Fruit fly (Drosophila melanogaster) whole organism, embryonic: ENCODE measurements around the gene Gdi.

Source experiments
- Bteb2 ChIP-seq: fragments of 200-800 bp; sonication (Bioruptor generic); optimal IDR thresholded peaks from 2 replicates; lab custom pipeline; 2016; ENCODE audit warnings: missing biosample characterization, missing genetic modification characterization
- CG10267 ChIP-seq: fragments of 200-800 bp; sonication (Bioruptor generic); optimal IDR thresholded peaks from 2 replicates; lab custom pipeline; 2018; ENCODE audit warnings: missing biosample characterization, mild to moderate bottlenecking, missing genetic modification characterization, moderate library complexity
- CG10959 ChIP-seq: fragments of 200-800 bp; sonication (Bioruptor generic); IDR thresholded peaks from 2 replicates; pipeline ENCODE4 v1.3.6; 2022; ENCODE audit warnings: missing biosample characterization, missing genetic modification characterization
- CG11695 ChIP-seq: fragments of 200-800 bp; sonication (Bioruptor generic); IDR thresholded peaks from 3 replicates; pipeline ENCODE4 v1.3.6; 2022; ENCODE audit warnings: missing biosample characterization, missing genetic modification characterization
- CG12219 ChIP-seq: fragments of 200-800 bp; sonication (Bioruptor generic); optimal IDR thresholded peaks from 3 replicates; lab custom pipeline; 2018; ENCODE audit warnings: missing biosample characterization, mild to moderate bottlenecking, missing genetic modification characterization
- CG12942 ChIP-seq: fragments of 200-800 bp; sonication (Bioruptor generic); optimal IDR thresholded peaks from 3 replicates; lab custom pipeline; 2016; ENCODE audit warnings: missing biosample characterization, missing genetic modification characterization
- CG13624 ChIP-seq: fragments of 200-800 bp; sonication (Bioruptor generic); optimal IDR thresholded peaks from 2 replicates; lab custom pipeline; 2016; ENCODE audit warnings: missing biosample characterization, missing genetic modification characterization
- CG17359 ChIP-seq: fragments of 200-800 bp; sonication (Bioruptor generic); optimal IDR thresholded peaks from 3 replicates; lab custom pipeline; 2018; ENCODE audit warnings: missing biosample characterization, mild to moderate bottlenecking, missing genetic modification characterization, moderate library complexity
- CG18764 ChIP-seq: fragments of 200-800 bp; sonication (Bioruptor generic); optimal IDR thresholded peaks from 3 replicates; lab custom pipeline; 2016; ENCODE audit warnings: missing biosample characterization, missing genetic modification characterization
- CG31388 ChIP-seq: fragments of 200-800 bp; sonication (Bioruptor generic); optimal IDR thresholded peaks from 2 replicates; lab custom pipeline; 2016; ENCODE audit warnings: missing biosample characterization, missing genetic modification characterization
- CG3163 ChIP-seq: fragments of 200-800 bp; sonication (Bioruptor generic); optimal IDR thresholded peaks from 3 replicates; lab custom pipeline; 2016; ENCODE audit warnings: missing biosample characterization, missing genetic modification characterization
- CG32532 ChIP-seq: fragments of 200-800 bp; sonication (Bioruptor generic); IDR thresholded peaks from 2 replicates; pipeline ENCODE4 v1.3.6; 2022; ENCODE audit warnings: missing biosample characterization, missing genetic modification characterization
- CG3281 ChIP-seq: fragments of 200-800 bp; sonication (Bioruptor generic); optimal IDR thresholded peaks from 3 replicates; lab custom pipeline; 2017; ENCODE audit warnings: missing biosample characterization, mild to moderate bottlenecking, missing genetic modification characterization
- CG34422 ChIP-seq: fragments of 200-800 bp; sonication (Bioruptor generic); IDR thresholded peaks from 3 replicates; pipeline ENCODE4 v1.3.6; 2022; ENCODE audit warnings: missing biosample characterization, missing genetic modification characterization
- CG4730 ChIP-seq: fragments of 200-800 bp; sonication (Bioruptor generic); IDR thresholded peaks from 2 replicates; pipeline ENCODE4 v1.3.6; 2022; ENCODE audit warnings: missing biosample characterization, missing genetic modification characterization
- CG4820 ChIP-seq: fragments of 200-800 bp; sonication (Bioruptor generic); optimal IDR thresholded peaks from 3 replicates; lab custom pipeline; 2016; ENCODE audit warnings: missing biosample characterization, missing genetic modification characterization
- CG5180 ChIP-seq: fragments of 200-800 bp; sonication (Bioruptor generic); optimal IDR thresholded peaks from 3 replicates; lab custom pipeline; 2017; ENCODE audit warnings: missing biosample characterization, missing genetic modification characterization, mild to moderate bottlenecking, moderate library complexity, missing genetic modification reagents
- CG6765 ChIP-seq: fragments of 200-800 bp; sonication (Bioruptor generic); optimal IDR thresholded peaks from 3 replicates; lab custom pipeline; 2017; ENCODE audit warnings: missing biosample characterization, mild to moderate bottlenecking, missing genetic modification characterization
- CG6791 ChIP-seq: fragments of 200-800 bp; sonication (Bioruptor generic); IDR thresholded peaks from 3 replicates; pipeline ENCODE4 v1.3.6; 2022; ENCODE audit warnings: missing biosample characterization, missing genetic modification characterization; ENCODE audit not compliant: partially characterized antibody
- CG7963 ChIP-seq: fragments of 200-800 bp; sonication (Bioruptor generic); IDR thresholded peaks from 3 replicates; pipeline ENCODE4 v1.3.6; 2022; ENCODE audit warnings: missing biosample characterization, missing genetic modification characterization; ENCODE audit not compliant: partially characterized antibody
- Eip74EF ChIP-seq, 2 experiments: fragments of 200-800 bp in 1 of 2; fragments of >200 bp in 1 of 2; sonication (Bioruptor generic) in 1 of 2; optimal IDR thresholded peaks; 2 replicates each; lab custom pipeline; 2017 to 2019; ENCODE audit warnings: missing biosample characterization in 2 of 2, missing genetic modification characterization in 2 of 2, mild to moderate bottlenecking in 1 of 2, moderate library complexity in 1 of 2
- GATAe ChIP-seq: fragments of 200-800 bp; sonication (Bioruptor generic); conservative IDR thresholded peaks from 2 replicates; pipeline ENCODE4 v1.3.6; 2022; ENCODE audit warnings: missing biosample characterization, missing genetic modification characterization
- MBD-R2 ChIP-seq: fragments of 200-800 bp; sonication (Bioruptor generic); IDR thresholded peaks from 2 replicates; pipeline ENCODE4 v1.3.6; 2022; ENCODE audit warnings: missing biosample characterization, missing genetic modification characterization
- Max ChIP-seq: fragments of 200-800 bp; sonication (Bioruptor generic); optimal IDR thresholded peaks from 2 replicates; lab custom pipeline; 2016; ENCODE audit warnings: missing biosample characterization, mild to moderate bottlenecking, missing genetic modification characterization
- Meics ChIP-seq: fragments of 200-800 bp; sonication (Bioruptor generic); optimal IDR thresholded peaks from 2 replicates; lab custom pipeline; 2017; ENCODE audit warnings: missing biosample characterization, mild to moderate bottlenecking, missing genetic modification characterization
- Mes4 ChIP-seq: fragments of 200-800 bp; sonication (Bioruptor generic); optimal IDR thresholded peaks from 2 replicates; lab custom pipeline; 2016; ENCODE audit warnings: missing biosample characterization, missing genetic modification characterization
- NC2α ChIP-seq: fragments of 200-800 bp; sonication (Bioruptor generic); optimal IDR thresholded peaks from 2 replicates; lab custom pipeline; 2016; ENCODE audit warnings: missing biosample characterization, missing genetic modification characterization
- Taf1 ChIP-seq: fragments of 200-800 bp; sonication (Bioruptor generic); IDR thresholded peaks from 2 replicates; pipeline ENCODE4 v1.3.6; 2022; ENCODE audit warnings: missing biosample characterization, missing genetic modification characterization
- Tbp ChIP-seq: fragments of >200 bp; optimal IDR thresholded peaks from 2 replicates; lab custom pipeline; 2018; ENCODE audit warnings: missing biosample characterization, missing genetic modification characterization
- bigmax ChIP-seq: fragments of 200-800 bp; sonication (Bioruptor generic); optimal IDR thresholded peaks from 2 replicates; lab custom pipeline; 2018; ENCODE audit warnings: missing biosample characterization, mild to moderate bottlenecking, missing genetic modification characterization
- br ChIP-seq: fragments of >200 bp; optimal IDR thresholded peaks from 2 replicates; lab custom pipeline; 2017
- danr ChIP-seq: fragments of 200-800 bp; sonication (Bioruptor generic); IDR thresholded peaks from 2 replicates; pipeline ENCODE4 v1.3.6; 2022; ENCODE audit warnings: missing biosample characterization, missing genetic modification characterization
- dmrt11E ChIP-seq: fragments of 200-800 bp; sonication (Bioruptor generic); optimal IDR thresholded peaks from 3 replicates; lab custom pipeline; 2018; ENCODE audit warnings: missing biosample characterization, mild to moderate bottlenecking, missing genetic modification characterization, moderate library complexity
- ftz-f1 ChIP-seq: fragments of 200-800 bp; sonication (Bioruptor generic); optimal IDR thresholded peaks from 2 replicates; lab custom pipeline; 2016; ENCODE audit warnings: missing biosample characterization, missing genetic modification characterization
- h ChIP-seq: fragments of >200 bp; optimal IDR thresholded peaks from 2 replicates; lab custom pipeline; 2017
- jumu ChIP-seq: fragments of 200-800 bp; sonication (Bioruptor generic); optimal IDR thresholded peaks from 3 replicates; lab custom pipeline; 2016; ENCODE audit warnings: missing biosample characterization, missing genetic modification characterization
- mld ChIP-seq: fragments of 200-800 bp; sonication (Bioruptor generic); IDR thresholded peaks from 3 replicates; pipeline ENCODE4 v1.3.6; 2022; ENCODE audit warnings: missing biosample characterization, missing genetic modification characterization; ENCODE audit not compliant: partially characterized antibody
- odd ChIP-seq: fragments of 200-800 bp; sonication (Bioruptor generic); optimal IDR thresholded peaks from 2 replicates; lab custom pipeline; 2017; ENCODE audit warnings: missing biosample characterization, mild to moderate bottlenecking, missing genetic modification characterization
- org-1 ChIP-seq: fragments of 200-800 bp; sonication (Bioruptor generic); optimal IDR thresholded peaks from 2 replicates; lab custom pipeline; 2017; ENCODE audit warnings: missing biosample characterization, missing genetic modification characterization
- psq ChIP-seq: fragments of 200-800 bp; sonication (Bioruptor generic); optimal IDR thresholded peaks from 2 replicates; lab custom pipeline; 2017; ENCODE audit warnings: missing biosample characterization, missing genetic modification characterization
- row ChIP-seq: fragments of 200-800 bp; sonication (Bioruptor generic); IDR thresholded peaks from 3 replicates; pipeline ENCODE4 v1.3.6; 2022; ENCODE audit warnings: missing biosample characterization, missing genetic modification characterization
- run ChIP-seq: fragments of 200-800 bp; sonication (Bioruptor generic); optimal IDR thresholded peaks from 3 replicates; lab custom pipeline; 2018; ENCODE audit warnings: missing biosample characterization, mild to moderate bottlenecking, missing genetic modification characterization
- scrt ChIP-seq: fragments of 200-800 bp; sonication (Bioruptor generic); optimal IDR thresholded peaks from 2 replicates; lab custom pipeline; 2018; ENCODE audit warnings: missing biosample characterization, mild to moderate bottlenecking, missing genetic modification characterization, moderate library complexity
- sens-2 ChIP-seq: fragments of 200-800 bp; sonication (Bioruptor generic); IDR thresholded peaks from 2 replicates; pipeline ENCODE4 v1.3.6; 2022; ENCODE audit warnings: missing biosample characterization, missing genetic modification characterization
- seq ChIP-seq: fragments of 200-800 bp; sonication (Bioruptor generic); IDR thresholded peaks from 2 replicates; pipeline ENCODE4 v1.3.6; 2022; ENCODE audit warnings: missing biosample characterization, missing genetic modification characterization
- slp2 ChIP-seq: fragments of 200-800 bp; sonication (Bioruptor generic); optimal IDR thresholded peaks from 2 replicates; lab custom pipeline; 2016; ENCODE audit warnings: missing biosample characterization, missing genetic modification characterization
- sna ChIP-seq: fragments of 200-800 bp; sonication (Bioruptor generic); IDR thresholded peaks from 2 replicates; pipeline ENCODE4 v1.3.6; 2022; ENCODE audit warnings: missing biosample characterization, missing genetic modification characterization; ENCODE audit not compliant: partially characterized antibody
- tin ChIP-seq: fragments of 200-800 bp; sonication (Bioruptor generic); optimal IDR thresholded peaks from 3 replicates; lab custom pipeline; 2016; ENCODE audit warnings: missing biosample characterization, missing genetic modification characterization
- toy ChIP-seq: fragments of 200-800 bp; sonication (Bioruptor generic); IDR thresholded peaks from 2 replicates; pipeline ENCODE4 v1.3.6; 2022; ENCODE audit warnings: missing biosample characterization, missing genetic modification characterization
- tup ChIP-seq: fragments of 200-800 bp; sonication (Bioruptor generic); optimal IDR thresholded peaks from 2 replicates; lab custom pipeline; 2016; ENCODE audit warnings: missing biosample characterization, mild to moderate bottlenecking, missing genetic modification characterization, moderate library complexity
- zf30C ChIP-seq: fragments of 200-800 bp; sonication (Bioruptor generic); optimal IDR thresholded peaks from 3 replicates; lab custom pipeline; 2018; ENCODE audit warnings: missing biosample characterization, mild to moderate bottlenecking, missing genetic modification characterization

The Gdi gene

DNA sequence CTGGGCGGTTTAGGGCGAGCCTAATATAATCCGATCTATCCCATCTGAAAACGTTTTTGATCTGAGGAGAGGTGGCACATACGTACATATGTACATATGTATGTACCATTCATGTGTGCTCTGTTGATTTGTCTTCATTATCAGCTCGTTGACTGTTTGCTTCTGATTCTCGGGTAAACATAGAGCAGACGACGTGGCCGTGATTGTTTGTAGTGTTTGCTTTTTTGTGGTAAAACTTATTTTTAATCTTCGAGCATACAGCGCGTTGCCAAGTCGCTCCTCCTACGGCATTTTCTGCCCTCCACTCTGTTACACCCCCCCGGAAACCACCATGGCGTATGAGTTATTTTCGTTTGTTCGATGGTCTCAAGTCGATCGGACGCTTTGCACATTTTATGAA, 31.0 kb upstream of the Gdi start (continued):
- TF ChIP-seq CG3281 (GFP tag; lab: Kevin White, UChicago): peak; percentile 87
- TF ChIP-seq scrt (GFP tag; lab: Kevin White, UChicago): peak; percentile 82
- TF ChIP-seq CG6791 (GFP tag; lab: Robert Waterston, UW): no peak
- TF ChIP-seq jumu: peak; percentile 47
- TF ChIP-seq org-1 (GFP tag; lab: Kevin White, UChicago): peak; percentile 89
- TF ChIP-seq Max (GFP tag; lab: Kevin White, UChicago): peak; percentile 73
- 0 out of 2 replicates have a peak, but pooled peaks have one; percentile 31 for TF ChIP-seq Taf1 (GFP tag; lab: Robert Waterston, UW)
- TF ChIP-seq sna: no peak
- TF ChIP-seq CG7963 (GFP tag; lab: Robert Waterston, UW): no peak
- peak; percentile 33 for TF ChIP-seq CG10267
- TF ChIP-seq CG12219 (GFP tag; lab: Kevin White, UChicago): peak; percentile 91
- TF ChIP-seq CG3163 (GFP tag; lab: Kevin White, UChicago): peak; percentile 78
- TF ChIP-seq row: peak; percentile 11; the same call in 1 of the 3 replicates
- TF ChIP-seq CG34422 (GFP tag; lab: Robert Waterston, UW): peak; percentile 49; the same call in 1 of the 3 replicates
- no peak for TF ChIP-seq GATAe (GFP tag; lab: Robert Waterston, UW)
- TF ChIP-seq odd: peak; percentile 96
- peak; percentile 72 for TF ChIP-seq bigmax (GFP tag; lab: Kevin White, UChicago)
- peak; percentile 37 for TF ChIP-seq tin (GFP tag; lab: Kevin White, UChicago)
- 0 out of 2 replicates have a peak, but pooled peaks have one; percentile 42 for TF ChIP-seq CG10959
- peak; percentile 58 for TF ChIP-seq ftz-f1 (GFP tag; lab: Kevin White, UChicago)
- TF ChIP-seq CG5180 (GFP tag; lab: Kevin White, UChicago): peak; percentile 83
- peak; percentile 50; the same call in 1 of the 2 replicates for TF ChIP-seq danr
- peak; percentile 94 for TF ChIP-seq seq (GFP tag; lab: Robert Waterston, UW)
- peak in 1 of 2 experiments; percentile 77 for TF ChIP-seq Eip74EF (GFP tag; optimal IDR thresholded peaks at IDR 0.05; lab: Kevin White, UChicago)
- TF ChIP-seq CG6765: peak; percentile 93
- TF ChIP-seq CG13624: peak; percentile 72
- peak; percentile 35 for TF ChIP-seq zf30C
- TF ChIP-seq CG12942: peak; percentile 89
- TF ChIP-seq toy: peak; percentile 50; the same call in 1 of the 2 replicates
- peak; percentile 90 for TF ChIP-seq Mes4 (GFP tag; lab: Kevin White, UChicago)
- no peak for TF ChIP-seq mld (GFP tag; lab: Robert Waterston, UW)
- peak; percentile 49; the same call in 1 of the 2 replicates for TF ChIP-seq CG4730 (GFP tag; lab: Robert Waterston, UW)
- TF ChIP-seq CG11695 (GFP tag; lab: Robert Waterston, UW): peak; percentile 85
- TF ChIP-seq CG18764 (GFP tag; lab: Kevin White, UChicago): peak; percentile 92
- TF ChIP-seq h (lab: Kevin White, UChicago): no peak
- peak; percentile 71 for TF ChIP-seq slp2 (GFP tag; lab: Kevin White, UChicago)
- no peak for TF ChIP-seq br (lab: Kevin White, UChicago)
- TF ChIP-seq Bteb2 (GFP tag; lab: Kevin White, UChicago): peak; percentile 77
- TF ChIP-seq CG4820 (GFP tag; lab: Kevin White, UChicago): peak; percentile 76
- peak; percentile 73 for TF ChIP-seq tup (GFP tag; lab: Kevin White, UChicago)
- TF ChIP-seq psq (GFP tag; lab: Kevin White, UChicago): peak; percentile 65
- no peak; the same call in 1 of the 2 replicates for TF ChIP-seq sens-2
- peak; percentile 93 for TF ChIP-seq run (tag; lab: Kevin White, UChicago)
- no peak for TF ChIP-seq CG31388 (GFP tag; lab: Kevin White, UChicago)
- peak; percentile 85 for TF ChIP-seq dmrt11E (tag; lab: Kevin White, UChicago)
- peak; percentile 88 for TF ChIP-seq Meics (GFP tag; lab: Kevin White, UChicago)
- TF ChIP-seq CG17359 (tag; lab: Kevin White, UChicago): peak; percentile 89
- TF ChIP-seq Tbp (GFP tag; lab: Kevin White, UChicago): no peak
- peak; percentile 87 for TF ChIP-seq NC2α (GFP tag; lab: Kevin White, UChicago)
- peak; percentile 44; the same call in 1 of the 2 replicates for TF ChIP-seq CG32532 (GFP tag; lab: Robert Waterston, UW)
- TF ChIP-seq MBD-R2: peak; percentile 36; the same call in 1 of the 2 replicates
